Worm (Caenorhabditis elegans): ENCODE results near the gene F09C12.2.
"Not testable (repeated sequence)": the region's sequence is repeated elsewhere in the genome, so short reads cannot be mapped to it uniquely, and the experiment has no call there.

The F09C12.2 gene

DNA sequence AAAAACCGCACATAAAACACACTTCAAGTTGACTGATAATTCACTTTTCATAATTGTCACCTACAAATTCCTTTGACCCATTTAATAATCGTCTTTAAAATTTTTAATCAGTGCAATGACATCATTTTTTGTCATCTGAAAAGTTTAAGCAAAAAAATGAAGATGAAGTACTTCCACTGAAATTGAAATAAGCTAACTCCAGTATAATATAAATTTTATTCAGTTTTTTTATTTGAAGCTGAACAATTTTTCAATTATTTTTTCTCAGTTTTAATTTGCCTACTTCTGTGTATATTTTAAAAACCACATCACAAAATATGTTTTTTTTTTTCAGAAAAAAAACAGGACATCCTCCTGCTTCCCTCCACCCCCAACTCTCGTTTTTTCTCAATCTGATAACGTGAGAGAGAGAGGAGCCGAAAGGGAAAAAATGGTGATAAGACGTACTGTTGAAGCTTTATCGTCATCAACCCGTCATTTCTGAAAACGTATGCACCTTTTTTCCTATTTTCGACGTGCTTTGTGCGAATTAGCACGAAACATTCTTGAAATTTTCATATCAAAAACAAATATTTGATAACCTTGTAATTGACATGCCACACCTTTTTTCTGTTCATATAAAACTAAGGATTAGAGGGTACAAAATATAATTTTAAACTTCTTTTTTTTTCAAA, 5.9 kb upstream of the F09C12.2 start, which contains the start of the genes C04G6.11 and mpk-2:
Gene C04G6.11 (minus strand): TSS at position 51 of the 674 bp plus-strand sequence.
Gene mpk-2 (plus strand): TSS at position 335 of the 674 bp plus-strand sequence.
- TF ChIP-seq tab-1 (GFP tag; IDR thresholded peaks at IDR 0.05): no peak
- no peak for TF ChIP-seq ref-1 (GFP tag; conservative IDR thresholded peaks at IDR 0.05)

ce11 chrII:5105020-5105419, 4.8 kb upstream of the F09C12.2 start:
- TF ChIP-seq flt-1 (GFP tag; IDR thresholded peaks at IDR 0.05): peak; percentile 99
- peak; percentile 90 for TF ChIP-seq med-1 (GFP tag; optimal IDR thresholded peaks at IDR 0.05; ENCODE audit: insufficient read depth)
- peak; percentile 97 for TF ChIP-seq ref-1 (GFP tag; conservative IDR thresholded peaks at IDR 0.05)
- TF ChIP-seq tab-1 (GFP tag; IDR thresholded peaks at IDR 0.05): peak; percentile 98
- TF ChIP-seq T22C8.4 (GFP tag; IDR thresholded peaks at IDR 0.05): peak; percentile 94
- peak; percentile 98 for TF ChIP-seq ztf-29 (GFP tag; IDR thresholded peaks at IDR 0.05)
- TF ChIP-seq cog-1 (tag; optimal IDR thresholded peaks at IDR 0.05): peak; percentile 91
- TF ChIP-seq ztf-23 (GFP tag; IDR thresholded peaks at IDR 0.05): peak; percentile 96
- TF ChIP-seq klf-2 (GFP tag; conservative IDR thresholded peaks at IDR 0.05): peak; percentile 95

ce11 chrII:5112082-5112481, 2.3 kb downstream of the F09C12.2 start, which contains the start of gene F09C12.8:
TSS of gene F09C12.8 (plus strand) at chrII:5112382.
- TF ChIP-seq cog-1 (tag; optimal IDR thresholded peaks at IDR 0.05): no peak
- no peak for TF ChIP-seq med-1 (GFP tag; optimal IDR thresholded peaks at IDR 0.05; ENCODE audit: insufficient read depth)
- TF ChIP-seq ref-1 (GFP tag; conservative IDR thresholded peaks at IDR 0.05): no peak
- TF ChIP-seq T22C8.4 (GFP tag; IDR thresholded peaks at IDR 0.05): no peak
- no peak for TF ChIP-seq flt-1 (GFP tag; IDR thresholded peaks at IDR 0.05)

DNA sequence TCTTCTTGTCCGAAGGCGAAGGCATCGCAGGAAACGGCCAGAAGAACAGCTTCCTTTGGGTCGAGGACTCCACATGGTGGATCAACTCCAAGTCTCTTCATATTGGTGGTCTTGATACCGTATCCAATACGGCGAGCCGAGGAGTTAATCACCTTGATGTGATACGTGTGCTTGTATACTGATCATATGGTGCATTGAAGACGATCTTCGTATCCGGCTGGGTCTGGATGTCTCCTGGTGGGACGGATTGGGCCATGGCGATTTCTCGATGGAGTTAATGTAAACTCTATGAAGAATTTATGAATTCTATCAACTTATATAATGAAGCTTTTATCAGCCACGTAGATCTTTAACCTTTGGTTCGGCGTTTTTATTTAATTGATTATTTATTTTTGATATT, 5.4 kb downstream of the F09C12.2 start, which contains the start of gene msp-74:
Gene msp-74 (minus strand): TSS at position 101 of the 400 bp plus-strand sequence.
- TF ChIP-seq cog-1 (tag; optimal IDR thresholded peaks at IDR 0.05); tab-1 (GFP tag; IDR thresholded peaks at IDR 0.05); ztf-23 (GFP tag; IDR thresholded peaks at IDR 0.05): not testable (repeated sequence)

DNA sequence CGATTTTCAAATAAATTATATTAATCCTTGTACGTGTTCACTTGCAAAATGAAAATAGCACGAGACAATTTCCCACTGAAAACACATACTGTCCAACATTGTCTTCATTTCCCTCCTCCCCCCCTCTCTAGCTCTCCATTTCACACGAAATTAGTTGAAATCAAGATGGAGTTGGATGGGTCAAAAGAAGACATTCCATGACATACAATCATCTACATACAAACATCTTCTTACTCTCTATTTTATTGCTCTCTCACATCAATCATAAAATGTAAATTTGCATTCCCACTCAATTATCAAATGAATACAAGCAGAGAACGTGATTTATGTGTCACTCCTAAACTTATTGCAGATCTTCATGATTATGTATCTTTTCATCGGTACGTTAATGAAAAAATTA, 5.9 kb downstream of the F09C12.2 start, which contains the start of gene srsy-1:
Gene srsy-1 (plus strand): TSS at position 301 of the 400 bp plus-strand sequence.
- no peak for TF ChIP-seq klf-2 (GFP tag; conservative IDR thresholded peaks at IDR 0.05)

DNA sequence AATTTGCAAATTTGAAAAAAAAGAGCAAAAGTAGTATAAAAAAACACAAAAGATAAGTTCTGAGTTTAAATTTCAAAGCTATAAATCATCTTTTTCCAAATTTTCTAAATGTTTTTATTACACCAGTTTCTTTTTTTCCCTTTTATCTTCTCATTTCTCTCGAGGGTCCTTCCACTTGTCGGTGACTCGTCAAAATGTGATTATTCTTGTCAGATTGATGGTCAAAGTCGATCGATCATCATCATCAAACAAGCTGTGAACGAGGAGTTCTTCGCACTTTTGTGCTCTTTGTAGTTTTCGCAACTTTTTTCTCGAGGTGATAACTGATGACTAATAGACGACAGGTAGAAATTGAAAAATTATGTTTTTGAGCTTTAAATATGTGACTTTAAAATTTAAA, 10.8 kb downstream of the F09C12.2 start:
- no peak for TF ChIP-seq tab-1 (GFP tag; IDR thresholded peaks at IDR 0.05)
- no peak for TF ChIP-seq ztf-23 (GFP tag; IDR thresholded peaks at IDR 0.05)
- TF ChIP-seq ref-1 (GFP tag; conservative IDR thresholded peaks at IDR 0.05): no peak
- no peak for TF ChIP-seq klf-2 (GFP tag; conservative IDR thresholded peaks at IDR 0.05)
- TF ChIP-seq cog-1 (tag; optimal IDR thresholded peaks at IDR 0.05): no peak
- TF ChIP-seq ztf-29 (GFP tag; IDR thresholded peaks at IDR 0.05): no peak
- no peak for TF ChIP-seq flt-1 (GFP tag; IDR thresholded peaks at IDR 0.05)
- no peak for TF ChIP-seq T22C8.4 (GFP tag; IDR thresholded peaks at IDR 0.05)
- no peak for TF ChIP-seq med-1 (GFP tag; optimal IDR thresholded peaks at IDR 0.05; ENCODE audit: insufficient read depth)

ce11 chrII:5130081-5130480, 20.3 kb downstream of the F09C12.2 start, which contains the start of gene lgc-56:
TSS of gene lgc-56 (plus strand) at chrII:5130381.
- no peak for TF ChIP-seq ztf-29 (GFP tag; IDR thresholded peaks at IDR 0.05)
- no peak for TF ChIP-seq ztf-23 (GFP tag; IDR thresholded peaks at IDR 0.05)

DNA sequence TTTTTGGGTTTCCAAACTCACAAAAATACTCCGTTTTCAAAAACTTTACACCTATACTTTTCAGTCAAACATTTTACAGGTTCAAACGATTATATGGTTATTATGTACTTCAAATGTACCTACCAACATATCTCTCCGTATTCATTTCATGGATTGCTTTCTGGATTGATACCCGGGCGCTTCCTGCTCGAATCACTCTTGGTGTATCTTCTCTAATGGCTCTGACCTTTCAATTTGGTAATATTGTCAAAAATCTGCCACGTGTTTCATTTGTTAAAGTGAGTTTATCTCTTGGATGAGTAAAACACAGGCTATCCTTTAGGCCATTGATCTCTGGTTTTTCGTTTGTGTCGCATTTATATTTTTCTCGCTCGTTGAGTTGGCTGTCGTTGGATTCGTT, 22.0 kb downstream of the F09C12.2 start:
- TF ChIP-seq cog-1 (tag; optimal IDR thresholded peaks at IDR 0.05): no peak
- TF ChIP-seq T22C8.4 (GFP tag; IDR thresholded peaks at IDR 0.05): no peak
- TF ChIP-seq med-1 (GFP tag; optimal IDR thresholded peaks at IDR 0.05; ENCODE audit: insufficient read depth): no peak
- no peak for TF ChIP-seq tab-1 (GFP tag; IDR thresholded peaks at IDR 0.05)
- no peak for TF ChIP-seq ztf-29 (GFP tag; IDR thresholded peaks at IDR 0.05)
- TF ChIP-seq ref-1 (GFP tag; conservative IDR thresholded peaks at IDR 0.05): no peak
- TF ChIP-seq flt-1 (GFP tag; IDR thresholded peaks at IDR 0.05): no peak
- TF ChIP-seq ztf-23 (GFP tag; IDR thresholded peaks at IDR 0.05): no peak
- no peak for TF ChIP-seq klf-2 (GFP tag; conservative IDR thresholded peaks at IDR 0.05)

- TF ChIP-seq tab-1 (GFP tag; IDR thresholded peaks at IDR 0.05): no peak
- TF ChIP-seq klf-2 (GFP tag; conservative IDR thresholded peaks at IDR 0.05): no peak
- no peak for TF ChIP-seq cog-1 (tag; optimal IDR thresholded peaks at IDR 0.05)
- TF ChIP-seq flt-1 (GFP tag; IDR thresholded peaks at IDR 0.05): no peak
- no peak for TF ChIP-seq ztf-29 (GFP tag; IDR thresholded peaks at IDR 0.05)
- no peak for TF ChIP-seq med-1 (GFP tag; optimal IDR thresholded peaks at IDR 0.05; ENCODE audit: insufficient read depth)
- TF ChIP-seq ztf-23 (GFP tag; IDR thresholded peaks at IDR 0.05): no peak
- TF ChIP-seq T22C8.4 (GFP tag; IDR thresholded peaks at IDR 0.05): no peak
- no peak for TF ChIP-seq ref-1 (GFP tag; conservative IDR thresholded peaks at IDR 0.05)
Observed at ce11 chrII:5136296-5136767, 26.5 kb downstream of the F09C12.2 start, which contains the start of gene F58A6.2. TSS of gene F58A6.2 (plus strand) at chrII:5136717.

DNA sequence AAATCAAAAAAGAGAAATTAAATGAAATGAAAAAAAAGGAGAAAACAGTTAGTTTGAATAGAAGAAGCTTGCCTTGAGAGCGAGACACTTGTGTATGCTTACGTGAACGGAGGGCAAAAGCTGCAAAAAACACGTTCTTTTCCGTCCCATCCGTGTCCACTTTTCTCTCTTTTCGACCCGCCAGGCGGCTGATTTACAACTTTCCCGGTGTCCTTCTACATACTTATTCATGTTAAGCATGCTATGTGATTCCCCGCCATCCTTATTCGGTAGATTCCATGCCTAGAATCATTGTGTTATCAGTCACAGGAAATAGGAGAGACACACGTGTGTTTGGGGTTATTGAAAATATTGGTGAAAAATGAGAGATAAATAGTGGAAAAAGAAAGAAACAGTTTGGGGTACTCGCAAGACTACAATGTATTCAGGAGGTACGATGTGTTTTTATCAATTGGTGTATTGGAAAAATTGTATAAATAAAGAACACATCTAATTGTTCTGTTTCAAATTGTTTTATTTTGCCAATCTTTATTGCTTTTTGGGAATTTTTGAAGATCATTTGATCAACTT, 32.2 kb downstream of the F09C12.2 start, which contains the start of gene nas-29:
Gene nas-29 (minus strand): TSS at position 92 of the 570 bp plus-strand sequence.
- TF ChIP-seq cog-1 (tag; optimal IDR thresholded peaks at IDR 0.05) (no peak), tab-1 (GFP tag; IDR thresholded peaks at IDR 0.05) (no peak), ztf-29 (GFP tag; IDR thresholded peaks at IDR 0.05) (no peak), flt-1 (GFP tag; IDR thresholded peaks at IDR 0.05) (no peak), klf-2 (GFP tag; conservative IDR thresholded peaks at IDR 0.05) (no peak), ref-1 (GFP tag; conservative IDR thresholded peaks at IDR 0.05) (no peak), med-1 (GFP tag; optimal IDR thresholded peaks at IDR 0.05; ENCODE audit: insufficient read depth) (no peak), T22C8.4 (GFP tag; IDR thresholded peaks at IDR 0.05) (no peak), ztf-23 (GFP tag; IDR thresholded peaks at IDR 0.05) (no peak)

Data from whole organism, midembryonic.